Fruit fly (Drosophila melanogaster) S2 (cell line): Measurements from ENCODE around the gene Ide.

Experiments used
- CG8478 ChIP-seq: fragments of >200 bp; optimal IDR thresholded peaks from 2 replicates; lab custom pipeline; 2018
- CTCF ChIP-seq, 2 experiments: fragments of >200 bp; optimal IDR thresholded peaks; 2 replicates each; lab custom pipeline; 2018

DNA sequence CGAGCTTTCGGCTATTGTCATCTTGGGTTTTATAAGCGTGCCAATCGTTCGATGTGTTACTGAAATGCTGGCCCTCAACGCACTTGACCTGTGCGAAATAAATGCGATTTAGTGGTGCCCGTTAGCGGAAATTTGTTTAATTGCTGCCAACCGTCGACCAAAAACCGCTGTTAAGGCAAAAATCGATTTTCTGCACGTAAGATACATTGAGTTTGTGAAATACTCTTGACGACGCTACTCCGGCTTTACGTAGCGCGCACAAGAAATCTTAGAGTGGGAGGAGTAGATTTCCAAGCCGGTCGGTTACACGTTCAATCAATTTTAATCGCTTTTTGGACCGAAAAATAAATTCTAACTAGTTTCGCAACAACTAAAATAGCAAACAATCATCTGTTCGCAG, 229 bp downstream of the Ide start:
- TF ChIP-seq CG8478 (no peak), CTCF (optimal IDR thresholded peaks at IDR 0.05; lab: Kevin White, UChicago) (no peak)
